Fruit fly (Drosophila melanogaster): ENCODE data around the gene Hsp67Bc.

The Hsp67Bc gene

dm6 chr3L:9333745-9334382 lies 38.4 kb downstream of the Hsp67Bc start, which contains the start of gene PGRP-LA (continued):
- peak; percentile 1 for TF ChIP-seq Six4 (GFP tag; optimal IDR thresholded peaks at IDR 0.05)
- no peak for TF ChIP-seq cg (GFP tag; optimal IDR thresholded peaks at IDR 0.05)
- TF ChIP-seq br (optimal IDR thresholded peaks at IDR 0.05): no peak
- no peak for TF ChIP-seq CG4730 (GFP tag; IDR thresholded peaks at IDR 0.05)
- no peak for TF ChIP-seq Hr39 (optimal IDR thresholded peaks at IDR 0.05)
- TF ChIP-seq CG11696 (GFP tag; IDR thresholded peaks at IDR 0.05): no peak
- no peak for TF ChIP-seq grn (GFP tag; optimal IDR thresholded peaks at IDR 0.05)
- no peak for TF ChIP-seq aop (GFP tag; IDR thresholded peaks at IDR 0.05)
- peak; percentile 64; the same call in 1 of the 2 replicates for TF ChIP-seq sob (GFP tag; IDR thresholded peaks at IDR 0.05)
- TF ChIP-seq CG7745 (tag; optimal IDR thresholded peaks at IDR 0.05): no peak
- no peak for TF ChIP-seq lola (GFP tag; optimal IDR thresholded peaks at IDR 0.05)
- TF ChIP-seq her (GFP tag; optimal IDR thresholded peaks at IDR 0.05): no peak
- no peak for TF ChIP-seq Elba2 (GFP tag; optimal IDR thresholded peaks at IDR 0.05)
- TF ChIP-seq Dip2 (GFP tag; IDR thresholded peaks at IDR 0.05): no peak
- TF ChIP-seq ranshi (GFP tag; IDR thresholded peaks at IDR 0.05): peak; percentile 15; the same call in 1 of the 2 replicates
- peak; percentile 38 for TF ChIP-seq CG13296 (GFP tag; optimal IDR thresholded peaks at IDR 0.05)
- no peak for TF ChIP-seq Neu2 (GFP tag; optimal IDR thresholded peaks at IDR 0.05; ENCODE audit: borderline replicate concordance)
- TF ChIP-seq disco-r (GFP tag; optimal IDR thresholded peaks at IDR 0.05): no peak
- TF ChIP-seq CG12219 (GFP tag; optimal IDR thresholded peaks at IDR 0.05): no peak
- no peak for TF ChIP-seq en (GFP tag; optimal IDR thresholded peaks at IDR 0.05)
- TF ChIP-seq wor (GFP tag; IDR thresholded peaks at IDR 0.05): no peak
- no peak for TF ChIP-seq insv (GFP tag; optimal IDR thresholded peaks at IDR 0.05)
- TF ChIP-seq CG33213 (GFP tag; optimal IDR thresholded peaks at IDR 0.05): no peak
- no peak for TF ChIP-seq CG6175 (GFP tag; IDR thresholded peaks at IDR 0.05)
- TF ChIP-seq p53 (GFP tag; optimal IDR thresholded peaks at IDR 0.05): no peak
- TF ChIP-seq CG31224 (GFP tag; IDR thresholded peaks at IDR 0.05): no peak
- no peak; the same call in 2 of the 3 replicates for TF ChIP-seq Dbx (GFP tag; IDR thresholded peaks at IDR 0.05)
- no peak for TF ChIP-seq ems (GFP tag; optimal IDR thresholded peaks at IDR 0.05)
- TF ChIP-seq unc-4 (GFP tag; IDR thresholded peaks at IDR 0.05; ENCODE audit: partially characterized antibody): no peak
- TF ChIP-seq CG42726 (GFP tag; IDR thresholded peaks at IDR 0.05; ENCODE audit: partially characterized antibody): no peak
- no peak for TF ChIP-seq luna (GFP tag; optimal IDR thresholded peaks at IDR 0.05)
- peak; percentile 80 for TF ChIP-seq CG14965 (GFP tag; optimal IDR thresholded peaks at IDR 0.05; ENCODE audit: borderline replicate concordance)
- no peak for TF ChIP-seq CG10274 (GFP tag; optimal IDR thresholded peaks at IDR 0.05)
- TF ChIP-seq Atf3 (GFP tag; optimal IDR thresholded peaks at IDR 0.05): no peak
- no peak for TF ChIP-seq HLH3B (GFP tag; IDR thresholded peaks at IDR 0.05)
- TF ChIP-seq pum (GFP tag; optimal IDR thresholded peaks at IDR 0.05): no peak
- TF ChIP-seq da (GFP tag; optimal IDR thresholded peaks at IDR 0.05): no peak
- TF ChIP-seq CG11723 (GFP tag; optimal IDR thresholded peaks at IDR 0.05): no peak
- no peak for TF ChIP-seq CG6272 (GFP tag; IDR thresholded peaks at IDR 0.05)
- no peak for TF ChIP-seq Side (GFP tag; optimal IDR thresholded peaks at IDR 0.05)
- no peak for TF ChIP-seq CG8089 (GFP tag; optimal IDR thresholded peaks at IDR 0.05)
- no peak for TF ChIP-seq psq (GFP tag; optimal IDR thresholded peaks at IDR 0.05)
- TF ChIP-seq HLH4C (GFP tag; IDR thresholded peaks at IDR 0.05; ENCODE audit: partially characterized antibody): no peak
- no peak for TF ChIP-seq seq (GFP tag; IDR thresholded peaks at IDR 0.05)
- no peak for TF ChIP-seq CG34422 (GFP tag; IDR thresholded peaks at IDR 0.05)
- TF ChIP-seq CG4328 (GFP tag; optimal IDR thresholded peaks at IDR 0.05): no peak
- no peak for TF ChIP-seq corto (GFP tag; optimal IDR thresholded peaks at IDR 0.05)
- no peak for TF ChIP-seq cwo (GFP tag; optimal IDR thresholded peaks at IDR 0.05)
- TF ChIP-seq CG11560 (tag; IDR thresholded peaks at IDR 0.05): no peak
- no peak for TF ChIP-seq Nf-YA (GFP tag; IDR thresholded peaks at IDR 0.05)
- TF ChIP-seq MBD-R2 (GFP tag; IDR thresholded peaks at IDR 0.05): no peak
- TF ChIP-seq onecut (GFP tag; IDR thresholded peaks at IDR 0.05): peak; percentile 52

Measured in whole organism, embryonic.